Fruit fly (Drosophila melanogaster) whole organism, adult: ENCODE data around the gene CG18549.

Source experiments
- CG7101 ChIP-seq: fragments of 200-800 bp; sonication (Bioruptor generic); optimal IDR thresholded peaks from 2 replicates; lab custom pipeline; 2018; ENCODE audit warnings: missing biosample characterization, mild to moderate bottlenecking, missing genetic modification characterization, moderate library complexity
- ovo ChIP-seq: fragments of 200-800 bp; sonication (Bioruptor generic); optimal IDR thresholded peaks from 2 replicates; lab custom pipeline; 2016; ENCODE audit warnings: missing biosample characterization, missing genetic modification characterization

dm6 chr3R:12433764-12434163 is 15.3 kb upstream of the CG18549 start, which contains the start of the genes Aos1 and Srlp:
- TF ChIP-seq ovo (GFP tag; lab: Kevin White, UChicago) (peak; percentile 16), CG7101 (peak; percentile 56)
